Worm (Caenorhabditis elegans) whole organism, young adult: ENCODE results near the gene gpa-8.

Experiments
- B0261.1 ChIP-seq: sonication (generic microtip); optimal IDR thresholded peaks from 2 replicates; lab custom pipeline; 2016; ENCODE audit warnings: mild to moderate bottlenecking, missing genetic modification characterization, moderate library complexity, missing compliant biosample characterization
- F22D6.2 ChIP-seq: sonication (generic microtip); optimal IDR thresholded peaks from 2 replicates; lab custom pipeline; 2016; ENCODE audit warnings: mild to moderate bottlenecking, missing genetic modification characterization, missing compliant biosample characterization
- F23B12.7 ChIP-seq: sonication (generic microtip); optimal IDR thresholded peaks from 2 replicates; lab custom pipeline; 2017; ENCODE audit warnings: missing genetic modification characterization, mild to moderate bottlenecking, missing compliant biosample characterization, antibody characterized with exemption, moderate library complexity; ENCODE audit not compliant: insufficient read depth
- F57A8.1 ChIP-seq: fragments of 200-800 bp; sonication (Bioruptor generic); optimal IDR thresholded peaks from 2 replicates; lab custom pipeline; 2018; ENCODE audit warnings: mild to moderate bottlenecking, missing genetic modification characterization, moderate library complexity, missing compliant biosample characterization
- K11D2.4 ChIP-seq: fragments of 200-800 bp; sonication (Bioruptor generic); IDR thresholded peaks from 2 replicates; pipeline ENCODE4 v1.3.6; 2022; ENCODE audit warnings: missing genetic modification reagents, missing genetic modification characterization, missing compliant biosample characterization
- T26A5.8 ChIP-seq: sonication (generic microtip); optimal IDR thresholded peaks from 2 replicates; lab custom pipeline; 2016; ENCODE audit warnings: missing genetic modification characterization, missing compliant biosample characterization
- Y53G8AR.9 ChIP-seq: fragments of 200-800 bp; sonication (Bioruptor generic); conservative IDR thresholded peaks from 2 replicates; pipeline ENCODE4 v1.3.6; 2022; ENCODE audit warnings: missing genetic modification reagents, missing genetic modification characterization, missing compliant biosample characterization
- Y56A3A.18 ChIP-seq: fragments of 200-800 bp; sonication (Bioruptor generic); IDR thresholded peaks from 2 replicates; pipeline ENCODE4 v1.3.6; 2022; ENCODE audit warnings: missing genetic modification reagents, missing genetic modification characterization, missing compliant biosample characterization
- akir-1 ChIP-seq: fragments of 200-800 bp; sonication (Bioruptor generic); optimal IDR thresholded peaks from 2 replicates; lab custom pipeline; 2018; ENCODE audit warnings: mild to moderate bottlenecking, missing genetic modification characterization, moderate library complexity, missing compliant biosample characterization
- ama-1 ChIP-seq, 3 experiments: fragments of 150-350 bp in 1 of 3; sonication (generic microtip) in 2 of 3; optimal IDR thresholded peaks; 2 replicates each; lab custom pipeline; 2014 to 2018; ENCODE audit warnings: missing biosample characterization in 2 of 3, missing genetic modification characterization in 2 of 3, missing genetic modification reagents in 2 of 3
- athp-1 ChIP-seq: sonication (generic microtip); optimal IDR thresholded peaks from 2 replicates; lab custom pipeline; 2017; ENCODE audit warnings: mild to moderate bottlenecking, missing genetic modification characterization, missing compliant biosample characterization
- attf-5 ChIP-seq: fragments of 200-800 bp; sonication (Bioruptor generic); optimal IDR thresholded peaks from 2 replicates; lab custom pipeline; 2018; ENCODE audit warnings: mild to moderate bottlenecking, missing genetic modification characterization, missing compliant biosample characterization
- cebp-1 ChIP-seq, 2 experiments: fragments of 200-800 bp in 1 of 2; sonication (Bioruptor generic) in 1 of 2; sonication (generic microtip) in 1 of 2; IDR thresholded peaks in 1 of 2; optimal IDR thresholded peaks in 1 of 2; 2 replicates each; pipeline versions ENCODE4 v1.3.6 to Lab custom; 2017 to 2022; ENCODE audit warnings: missing compliant biosample characterization in 2 of 2, missing genetic modification characterization in 2 of 2, mild to moderate bottlenecking in 1 of 2, missing genetic modification reagents in 1 of 2, moderate library complexity in 1 of 2
- ceh-58 ChIP-seq: fragments of 200-800 bp; sonication (Bioruptor generic); IDR thresholded peaks from 2 replicates; pipeline ENCODE4 v1.3.6; 2022; ENCODE audit warnings: missing genetic modification characterization, missing compliant biosample characterization
- ceh-91 ChIP-seq: fragments of 200-800 bp; sonication (Bioruptor generic); IDR thresholded peaks from 2 replicates; pipeline ENCODE4 v1.3.6; 2022; ENCODE audit warnings: missing genetic modification reagents, missing genetic modification characterization, missing compliant biosample characterization
- dpff-1 ChIP-seq: sonication (generic microtip); optimal IDR thresholded peaks from 2 replicates; lab custom pipeline; 2017; ENCODE audit warnings: mild to moderate bottlenecking, missing genetic modification characterization, missing compliant biosample characterization
- dpl-1 ChIP-seq: fragments of 150-350 bp; optimal IDR thresholded peaks from 2 replicates; lab custom pipeline; 2014; ENCODE audit warnings: missing biosample characterization, missing genetic modification reagents, missing genetic modification characterization
- hlh-12 ChIP-seq: sonication (generic microtip); optimal IDR thresholded peaks from 2 replicates; lab custom pipeline; 2016; ENCODE audit warnings: missing genetic modification characterization, missing compliant biosample characterization
- hmg-1.2 ChIP-seq: fragments of 200-800 bp; sonication (Bioruptor generic); IDR thresholded peaks from 2 replicates; pipeline ENCODE4 v1.3.6; 2022; ENCODE audit warnings: missing genetic modification reagents, missing genetic modification characterization, missing compliant biosample characterization
- hmg-20 ChIP-seq: fragments of 200-800 bp; sonication (Bioruptor generic); IDR thresholded peaks from 2 replicates; pipeline ENCODE4 v1.3.6; 2022; ENCODE audit warnings: missing genetic modification reagents, missing genetic modification characterization, missing compliant biosample characterization
- hsf-1 ChIP-seq: fragments of 200-800 bp; sonication (Bioruptor generic); IDR thresholded peaks from 2 replicates; pipeline ENCODE4 v1.3.6; 2022; ENCODE audit warnings: missing genetic modification reagents, missing genetic modification characterization, missing compliant biosample characterization
- lag-1 ChIP-seq: fragments of 200-800 bp; sonication (Bioruptor generic); IDR thresholded peaks from 2 replicates; pipeline ENCODE4 v1.3.6; 2022; ENCODE audit warnings: missing genetic modification reagents, missing genetic modification characterization, missing compliant biosample characterization
- let-607 ChIP-seq, 2 experiments: fragments of 200-800 bp in 1 of 2; sonication (Bioruptor generic) in 1 of 2; sonication (generic microtip) in 1 of 2; optimal IDR thresholded peaks; 2 replicates each; lab custom pipeline; 2016 to 2018; ENCODE audit warnings: mild to moderate bottlenecking in 2 of 2, missing compliant biosample characterization in 2 of 2, missing genetic modification characterization in 2 of 2, moderate library complexity in 2 of 2, missing genotype in 1 of 2
- lin-40 ChIP-seq: sonication (generic microtip); optimal IDR thresholded peaks from 2 replicates; lab custom pipeline; 2016; ENCODE audit warnings: missing genetic modification characterization, mild to moderate bottlenecking, missing compliant biosample characterization, missing genotype, missing genetic modification reagents
- lsl-1 ChIP-seq: fragments of 200-800 bp; sonication (Bioruptor generic); optimal IDR thresholded peaks from 2 replicates; lab custom pipeline; 2018; ENCODE audit warnings: mild to moderate bottlenecking, missing genetic modification characterization, moderate library complexity, missing compliant biosample characterization
- madf-10 ChIP-seq: sonication (generic microtip); optimal IDR thresholded peaks from 2 replicates; lab custom pipeline; 2016; ENCODE audit warnings: mild to moderate bottlenecking, missing genetic modification characterization, missing compliant biosample characterization
- madf-6 ChIP-seq: fragments of 200-800 bp; sonication (Bioruptor generic); IDR thresholded peaks from 2 replicates; pipeline ENCODE4 v1.3.6; 2022; ENCODE audit warnings: missing genetic modification reagents, missing genetic modification characterization, missing compliant biosample characterization
- mcd-1 ChIP-seq: fragments of 200-800 bp; sonication (Bioruptor generic); IDR thresholded peaks from 2 replicates; pipeline ENCODE4 v1.3.6; 2022; ENCODE audit warnings: missing genetic modification reagents, missing genetic modification characterization, missing compliant biosample characterization
- nfya-1 ChIP-seq: sonication (generic microtip); optimal IDR thresholded peaks from 2 replicates; lab custom pipeline; 2017; ENCODE audit warnings: antibody characterized with exemption, missing compliant biosample characterization, missing genetic modification characterization, borderline replicate concordance; ENCODE audit not compliant: insufficient read depth
- nhr-80 ChIP-seq: sonication (generic microtip); optimal IDR thresholded peaks from 2 replicates; lab custom pipeline; 2016; ENCODE audit warnings: missing genetic modification characterization, missing compliant biosample characterization
- rcor-1 ChIP-seq: fragments of 200-800 bp; sonication (Bioruptor generic); IDR thresholded peaks from 2 replicates; pipeline ENCODE4 v1.3.6; 2022; ENCODE audit warnings: missing genetic modification reagents, missing genetic modification characterization, missing compliant biosample characterization
- rpc-1 ChIP-seq, 2 experiments: fragments of 150-350 bp in 1 of 2; sonication (generic microtip) in 1 of 2; optimal IDR thresholded peaks; 2 replicates each; lab custom pipeline; 2014 to 2018; ENCODE audit warnings: missing biosample characterization in 1 of 2, missing genetic modification characterization in 1 of 2, missing genetic modification reagents in 1 of 2, missing genotype in 1 of 2
- snpc-1.3 ChIP-seq: sonication (generic microtip); optimal IDR thresholded peaks from 2 replicates; lab custom pipeline; 2017; ENCODE audit warnings: missing genetic modification characterization, mild to moderate bottlenecking, missing compliant biosample characterization, antibody characterized with exemption, moderate library complexity, missing genotype, missing genetic modification reagents; ENCODE audit not compliant: insufficient read depth
- snpc-3.4 ChIP-seq: sonication (generic microtip); optimal IDR thresholded peaks from 2 replicates; lab custom pipeline; 2017; ENCODE audit warnings: missing genetic modification characterization, mild to moderate bottlenecking, missing compliant biosample characterization, antibody characterized with exemption, moderate library complexity, missing genotype, missing genetic modification reagents
- somi-1 ChIP-seq: fragments of 200-800 bp; sonication (Bioruptor generic); optimal IDR thresholded peaks from 2 replicates; lab custom pipeline; 2018; ENCODE audit warnings: mild to moderate bottlenecking, missing genetic modification characterization, missing compliant biosample characterization
- xnd-1 ChIP-seq: sonication (generic microtip); optimal IDR thresholded peaks from 2 replicates; lab custom pipeline; 2016; ENCODE audit warnings: missing genotype, missing genetic modification reagents, missing genetic modification characterization, missing compliant biosample characterization
- zfh-2 ChIP-seq: fragments of 200-800 bp; sonication (Bioruptor generic); conservative IDR thresholded peaks from 2 replicates; pipeline ENCODE4 v1.3.6; 2022; ENCODE audit warnings: missing genetic modification reagents, missing genetic modification characterization, missing compliant biosample characterization
- ztf-18 ChIP-seq: sonication (generic microtip); optimal IDR thresholded peaks from 2 replicates; lab custom pipeline; 2016; ENCODE audit warnings: missing genotype, mild to moderate bottlenecking, missing genetic modification characterization, missing compliant biosample characterization
- ztf-26 ChIP-seq: sonication (generic microtip); optimal IDR thresholded peaks from 2 replicates; lab custom pipeline; 2017; ENCODE audit warnings: missing genetic modification characterization, missing compliant biosample characterization
- ztf-6 ChIP-seq: fragments of 200-800 bp; sonication (Bioruptor generic); IDR thresholded peaks from 2 replicates; pipeline ENCODE4 v1.3.6; 2022; ENCODE audit warnings: missing genetic modification reagents, missing genetic modification characterization, missing compliant biosample characterization

The gpa-8 gene

ce11 chrV:12599510-12600242 is 40.6 kb downstream of the gpa-8 start, which contains the start of gene C14C10.5:
TSS of gene C14C10.5 (plus strand) at chrV:12600192.
- peak; percentile 63 for TF ChIP-seq nhr-80 (tag; lab: Kevin White, UChicago)
- TF ChIP-seq attf-5 (GFP tag; lab: Kevin White, UChicago) = peak; percentile 73
- no peak for TF ChIP-seq K11D2.4 (GFP tag; lab: Robert Waterston, UW)
- no peak for TF ChIP-seq ztf-26 (tag; lab: Kevin White, UChicago)
- peak; percentile 26 for TF ChIP-seq lin-40 (tag; lab: Kevin White, UChicago)
- TF ChIP-seq cebp-1 (GFP tag; IDR thresholded peaks at IDR 0.05; lab: Robert Waterston, UW) = no peak
- peak; percentile 42 for TF ChIP-seq cebp-1 (tag; optimal IDR thresholded peaks at IDR 0.05; lab: Kevin White, UChicago)
- TF ChIP-seq ztf-18 (tag; lab: Kevin White, UChicago) = peak; percentile 88
- TF ChIP-seq, all 124 proteins: peak for 5

- no peak for TF ChIP-seq B0261.1 (tag; lab: Kevin White, UChicago)
- TF ChIP-seq hmg-1.2 = peak; percentile 94
- TF ChIP-seq, all 124 proteins: peak for 1
These were observed 41.2 kb downstream of the gpa-8 start, which contains the start of the genes C14C10.10 and ril-2 for ce11 chrV:12599110-12599509. TSS of gene C14C10.10 (minus strand) at chrV:12599128. TSS of gene ril-2 (minus strand) at chrV:12599157.

ce11 chrV:12596795-12597194 is 43.5 kb downstream of the gpa-8 start:
- TF ChIP-seq lag-1 (GFP tag; lab: Robert Waterston, UW) (no peak), xnd-1 (tag; lab: Kevin White, UChicago) (no peak), snpc-1.3 (peak; percentile 55), hlh-12 (tag; lab: Kevin White, UChicago) (peak; percentile 52), athp-1 (tag; lab: Kevin White, UChicago) (peak; percentile 70), let-607 (tag; optimal IDR thresholded peaks at IDR 0.05; lab: Kevin White, UChicago) (peak; percentile 6 to 48), ceh-58 (no peak), hmg-20 (no peak), mcd-1 (GFP tag; lab: Robert Waterston, UW) (peak; percentile 50), dpl-1 (no peak), rpc-1 (optimal IDR thresholded peaks at IDR 0.05; lab: Kevin White, UChicago) (peak; percentile 64), rpc-1 (tag; optimal IDR thresholded peaks at IDR 0.05; lab: Kevin White, UChicago) (peak; percentile 78), ceh-91 (GFP tag; lab: Robert Waterston, UW) (no peak), nfya-1 (tag; lab: Kevin White, UChicago) (no peak), somi-1 (GFP tag; lab: Kevin White, UChicago) (peak; percentile 22), F23B12.7 (tag; lab: Kevin White, UChicago) (peak; percentile 74), lsl-1 (GFP tag; lab: Kevin White, UChicago) (peak; percentile 27), T26A5.8 (tag; lab: Kevin White, UChicago) (no peak), hsf-1 (GFP tag; lab: Robert Waterston, UW) (0 out of 2 replicates have a peak, but pooled peaks have one; percentile 35), ama-1 (optimal IDR thresholded peaks at IDR 0.05; lab: Kevin White, UChicago) (no peak), ama-1 (GFP tag; optimal IDR thresholded peaks at IDR 0.05; lab: Kevin White, UChicago) (peak; percentile 53 to 59), madf-6 (GFP tag; lab: Robert Waterston, UW) (peak; percentile 61; the same call in 1 of the 2 replicates), Y53G8AR.9 (GFP tag; lab: Robert Waterston, UW) (no peak), Y56A3A.18 (peak; percentile 80; the same call in 1 of the 2 replicates), ztf-6 (GFP tag; lab: Robert Waterston, UW) (no peak), F57A8.1 (GFP tag; lab: Kevin White, UChicago) (no peak), K11D2.4 (GFP tag; lab: Robert Waterston, UW) (no peak), F22D6.2 (tag; lab: Kevin White, UChicago) (no peak), ztf-18 (tag; lab: Kevin White, UChicago) (peak; percentile 71), rcor-1 (GFP tag; lab: Robert Waterston, UW) (no peak), B0261.1 (tag; lab: Kevin White, UChicago) (peak; percentile 74), snpc-3.4 (peak; percentile 53), madf-10 (tag; lab: Kevin White, UChicago) (peak; percentile 15), zfh-2 (peak; percentile 53; the same call in 1 of the 2 replicates), dpff-1 (tag; lab: Kevin White, UChicago) (no peak), akir-1 (GFP tag; lab: Kevin White, UChicago) (no peak)
